Fruit fly (Drosophila melanogaster) whole organism, prepupa: ENCODE data around the gene FASN2.

ENCODE experiments used
- CG6163 ChIP-seq: fragments of 200-800 bp; sonication (Bioruptor generic); IDR thresholded peaks from 3 replicates; pipeline ENCODE4 v1.3.6; 2022; ENCODE audit warnings: missing biosample characterization, missing genetic modification characterization
- CG7368 ChIP-seq: fragments of 200-800 bp; sonication (Bioruptor generic); optimal IDR thresholded peaks from 3 replicates; lab custom pipeline; 2016; ENCODE audit warnings: missing biosample characterization, missing genetic modification characterization
- Hr39 ChIP-seq: fragments of 200-800 bp; sonication (Bioruptor generic); optimal IDR thresholded peaks from 2 replicates; lab custom pipeline; 2016; ENCODE audit warnings: missing biosample characterization, missing genetic modification characterization
- Hr4 ChIP-seq: fragments of 200-800 bp; sonication (Bioruptor generic); optimal IDR thresholded peaks from 3 replicates; lab custom pipeline; 2016; ENCODE audit warnings: missing biosample characterization, missing genetic modification characterization
- Lpt ChIP-seq: fragments of 200-800 bp; sonication (Bioruptor generic); optimal IDR thresholded peaks from 3 replicates; lab custom pipeline; 2016; ENCODE audit warnings: missing biosample characterization, missing genetic modification characterization
- dsx ChIP-seq: fragments of 200-800 bp; optimal IDR thresholded peaks from 3 replicates; lab custom pipeline; 2019; ENCODE audit warnings: missing biosample characterization, mild to moderate bottlenecking, missing genetic modification characterization, moderate library complexity; ENCODE audit not compliant: poor library complexity, severe bottlenecking

- TF ChIP-seq CG7368 (GFP tag; lab: Kevin White, UChicago) (no peak), Hr39 (GFP tag; lab: Kevin White, UChicago) (no peak), Lpt (GFP tag; lab: Kevin White, UChicago) (no peak), CG6163 (no peak), Hr4 (GFP tag; lab: Kevin White, UChicago) (no peak), dsx (GFP tag; lab: Kevin White, UChicago) (no peak)
These were observed 43.2 kb upstream of the FASN2 start for dm6 chr2L:3000517-3000934.
